Fruit fly (Drosophila melanogaster): ENCODE data around the gene Psn.

DNA sequence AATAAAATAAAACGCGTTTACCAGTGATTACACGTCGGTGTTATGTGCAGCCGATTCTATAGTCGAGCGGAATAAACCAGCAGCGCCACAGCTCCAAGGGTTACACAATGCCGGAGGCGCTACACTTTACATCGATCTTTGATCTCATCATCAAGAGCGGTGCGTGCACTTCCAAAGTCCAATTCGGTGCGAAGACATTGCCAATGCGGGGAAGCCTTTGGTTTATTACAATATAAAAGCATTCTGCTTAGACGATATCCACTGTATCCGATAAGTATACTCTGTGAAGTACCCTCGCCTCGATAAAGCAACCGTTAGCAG lies 44.5 kb upstream of the Psn start:
- TF ChIP-seq Dfd (GFP tag; optimal IDR thresholded peaks at IDR 0.05) (no peak), sage (GFP tag; optimal IDR thresholded peaks at IDR 0.05) (no peak), OdsH (GFP tag; optimal IDR thresholded peaks at IDR 0.05) (no peak), CrebA (GFP tag; optimal IDR thresholded peaks at IDR 0.05; ENCODE audit: borderline replicate concordance) (no peak)

All from whole organism, wandering third instar larva.